Worm (Caenorhabditis elegans) whole organism, L3 larva: ENCODE data around the gene mlc-2.

Experiments
- R02D3.7 ChIP-seq: fragments of 150-350 bp; optimal IDR thresholded peaks from 2 replicates; lab custom pipeline; 2014; ENCODE audit warnings: missing biosample characterization, missing genetic modification characterization
- ZK546.5 ChIP-seq: sonication (generic microtip); optimal IDR thresholded peaks from 2 replicates; lab custom pipeline; 2017; ENCODE audit warnings: missing biosample characterization, missing genetic modification characterization
- aly-2 ChIP-seq: fragments of 150-350 bp; optimal IDR thresholded peaks from 2 replicates; lab custom pipeline; 2014; ENCODE audit warnings: missing biosample characterization, missing genetic modification characterization
- ama-1 ChIP-seq: fragments of 150-350 bp; optimal IDR thresholded peaks from 2 replicates; lab custom pipeline; 2018
- ceh-28 ChIP-seq: fragments of 150-350 bp; optimal IDR thresholded peaks from 2 replicates; lab custom pipeline; 2014; ENCODE audit warnings: missing biosample characterization, missing genetic modification reagents, missing genetic modification characterization
- ceh-82 ChIP-seq: fragments of 150-350 bp; optimal IDR thresholded peaks from 2 replicates; lab custom pipeline; 2014; ENCODE audit warnings: missing biosample characterization, missing genetic modification characterization
- daf-12 ChIP-seq: fragments of 150-350 bp; optimal IDR thresholded peaks from 2 replicates; lab custom pipeline; 2014; ENCODE audit warnings: missing biosample characterization, missing genetic modification reagents, missing genetic modification characterization
- egl-27 ChIP-seq: sonication (generic microtip); optimal IDR thresholded peaks from 4 replicates; lab custom pipeline; 2017; ENCODE audit warnings: missing biosample characterization, missing genetic modification reagents, missing genetic modification characterization
- egl-5 ChIP-seq: fragments of 150-350 bp; optimal IDR thresholded peaks from 2 replicates; lab custom pipeline; 2017; ENCODE audit warnings: missing biosample characterization, missing genetic modification reagents, missing genetic modification characterization, inconsistent platforms
- elt-1 ChIP-seq: fragments of 150-350 bp; optimal IDR thresholded peaks from 2 replicates; lab custom pipeline; 2014; ENCODE audit warnings: missing biosample characterization, missing genetic modification characterization
- elt-2 ChIP-seq: sonication (generic microtip); optimal IDR thresholded peaks from 2 replicates; lab custom pipeline; 2016; ENCODE audit warnings: missing genetic modification reagents, mild to moderate bottlenecking, missing genetic modification characterization, missing compliant biosample characterization
- elt-3 ChIP-seq, 3 experiments: fragments of 150-350 bp in 1 of 3; sonication (generic microtip) in 2 of 3; optimal IDR thresholded peaks; 2 replicates in 2 of 3; 4 replicates in 1 of 3; lab custom pipeline; 2014 to 2017; ENCODE audit warnings: missing biosample characterization in 3 of 3, missing genetic modification characterization in 3 of 3
- eor-1 ChIP-seq, 2 experiments: fragments of 150-350 bp; optimal IDR thresholded peaks; 2 replicates each; lab custom pipeline; 2014 to 2018; ENCODE audit warnings: missing biosample characterization in 2 of 2, missing genetic modification characterization in 2 of 2
- fkh-10 ChIP-seq: sonication (generic microtip); optimal IDR thresholded peaks from 2 replicates; lab custom pipeline; 2017; ENCODE audit warnings: missing biosample characterization, missing genetic modification reagents, missing genetic modification characterization
- fos-1 ChIP-seq: fragments of 150-350 bp; optimal IDR thresholded peaks from 2 replicates; lab custom pipeline; 2014; ENCODE audit warnings: missing biosample characterization, missing genetic modification characterization
- hmg-11 ChIP-seq: sonication (generic microtip); optimal IDR thresholded peaks from 2 replicates; lab custom pipeline; 2016; ENCODE audit warnings: missing genetic modification characterization, missing compliant biosample characterization
- lin-15B ChIP-seq: fragments of 150-350 bp; optimal IDR thresholded peaks from 2 replicates; lab custom pipeline; 2014; ENCODE audit warnings: missing biosample characterization, missing genetic modification characterization
- lin-39 ChIP-seq: fragments of 150-350 bp; optimal IDR thresholded peaks from 2 replicates; lab custom pipeline; 2018; ENCODE audit warnings: missing biosample characterization, missing genetic modification reagents, missing genetic modification characterization
- lsy-12 ChIP-seq: sonication (generic microtip); optimal IDR thresholded peaks from 2 replicates; lab custom pipeline; 2016; ENCODE audit warnings: mild to moderate bottlenecking, missing genetic modification characterization, missing compliant biosample characterization
- mdl-1 ChIP-seq: fragments of 150-350 bp; optimal IDR thresholded peaks from 2 replicates; lab custom pipeline; 2014; ENCODE audit warnings: missing biosample characterization, missing genetic modification characterization
- mml-1 ChIP-seq: fragments of 150-350 bp; sonication (generic microtip); optimal IDR thresholded peaks from 3 replicates; lab custom pipeline; 2014; ENCODE audit warnings: missing biosample characterization, missing genetic modification characterization
- nfya-1 ChIP-seq: sonication (generic microtip); optimal IDR thresholded peaks from 2 replicates; lab custom pipeline; 2017; ENCODE audit warnings: missing genetic modification characterization, mild to moderate bottlenecking, missing compliant biosample characterization, antibody characterized with exemption, moderate library complexity; ENCODE audit not compliant: insufficient read depth
- nhr-11 ChIP-seq: fragments of 150-350 bp; optimal IDR thresholded peaks from 2 replicates; lab custom pipeline; 2014; ENCODE audit warnings: missing biosample characterization, missing genetic modification characterization
- nhr-23 ChIP-seq: fragments of 150-350 bp; optimal IDR thresholded peaks from 2 replicates; lab custom pipeline; 2014; ENCODE audit warnings: missing biosample characterization, missing genetic modification reagents, missing genetic modification characterization
- nhr-25 ChIP-seq: sonication (generic microtip); optimal IDR thresholded peaks from 2 replicates; lab custom pipeline; 2017; ENCODE audit warnings: missing biosample characterization, missing genetic modification characterization
- nhr-28 ChIP-seq: fragments of 150-350 bp; optimal IDR thresholded peaks from 2 replicates; lab custom pipeline; 2014; ENCODE audit warnings: missing biosample characterization, missing genetic modification characterization
- nhr-43 ChIP-seq: sonication (generic microtip); optimal IDR thresholded peaks from 2 replicates; lab custom pipeline; 2016; ENCODE audit warnings: mild to moderate bottlenecking, missing genetic modification characterization, missing compliant biosample characterization; ENCODE audit not compliant: poor library complexity, severe bottlenecking
- nhr-67 ChIP-seq: fragments of 150-350 bp; optimal IDR thresholded peaks from 2 replicates; lab custom pipeline; 2014; ENCODE audit warnings: missing biosample characterization, missing genetic modification characterization
- nhr-77 ChIP-seq: fragments of 150-350 bp; optimal IDR thresholded peaks from 2 replicates; lab custom pipeline; 2014; ENCODE audit warnings: missing biosample characterization, missing genetic modification characterization
- pha-4 ChIP-seq: fragments of 150-350 bp; optimal IDR thresholded peaks from 2 replicates; lab custom pipeline; 2014; ENCODE audit warnings: missing biosample characterization, missing genetic modification reagents, missing genetic modification characterization
- pqm-1 ChIP-seq: fragments of 150-350 bp; optimal IDR thresholded peaks from 2 replicates; lab custom pipeline; 2017; ENCODE audit warnings: missing biosample characterization, missing genetic modification characterization, inconsistent platforms
- sea-2 ChIP-seq: fragments of 150-350 bp; sonication (generic microtip); optimal IDR thresholded peaks from 4 replicates; lab custom pipeline; 2014; ENCODE audit warnings: missing biosample characterization, missing genetic modification reagents, missing genetic modification characterization
- snpc-4 ChIP-seq: fragments of 150-350 bp; optimal IDR thresholded peaks from 2 replicates; lab custom pipeline; 2014; ENCODE audit warnings: missing biosample characterization, missing genetic modification characterization
- tbx-2 ChIP-seq: sonication (generic microtip); optimal IDR thresholded peaks from 2 replicates; lab custom pipeline; 2016; ENCODE audit warnings: mild to moderate bottlenecking, missing genetic modification characterization, missing compliant biosample characterization
- unc-39 ChIP-seq: sonication (generic microtip); optimal IDR thresholded peaks from 4 replicates; lab custom pipeline; 2017; ENCODE audit warnings: missing biosample characterization, missing genetic modification characterization
- unc-62 ChIP-seq: fragments of 150-350 bp; sonication (generic microtip); optimal IDR thresholded peaks from 4 replicates; lab custom pipeline; 2014; ENCODE audit warnings: missing biosample characterization, missing genetic modification reagents, missing genetic modification characterization

Gene mlc-2

DNA sequence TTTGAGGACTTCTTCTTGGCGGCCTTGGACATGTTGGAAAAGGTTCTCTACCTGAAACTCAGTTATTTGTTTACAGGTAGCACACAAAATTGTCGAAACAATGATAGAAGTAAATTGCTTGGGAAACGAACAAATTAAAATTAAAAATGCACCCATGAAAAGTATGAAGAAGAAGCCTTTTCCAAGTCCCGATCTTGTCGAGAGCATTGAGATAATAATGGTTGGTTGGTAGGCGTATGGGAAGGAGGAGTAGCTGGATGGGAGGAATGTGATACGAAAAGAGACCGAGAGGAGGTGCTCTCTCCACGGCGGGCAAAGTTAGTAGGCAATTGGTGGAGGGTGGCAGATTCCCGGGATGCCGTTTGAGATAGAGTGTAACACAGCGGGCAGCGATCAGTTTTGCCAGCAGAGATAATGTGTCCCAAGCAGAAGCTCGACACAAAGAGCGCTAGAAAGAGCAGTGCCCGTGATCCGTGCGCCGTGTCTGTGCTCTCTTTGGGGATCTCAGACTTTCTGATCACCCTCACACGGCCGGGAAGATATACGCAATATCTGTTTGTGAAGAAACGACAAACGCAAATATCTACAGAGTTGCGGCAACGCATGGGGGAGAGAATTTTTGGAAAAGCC, at the start of gene mlc-2:
TSS of gene mlc-2 (minus strand) at position 51 of the 630 bp plus-strand sequence.
- TF ChIP-seq hmg-11 (no peak), pha-4 (tag; lab: Kevin White, UChicago) (peak; percentile 19), lin-39 (tag; lab: Kevin White, UChicago) (peak; percentile 8), aly-2 (no peak), unc-39 (no peak)

DNA sequence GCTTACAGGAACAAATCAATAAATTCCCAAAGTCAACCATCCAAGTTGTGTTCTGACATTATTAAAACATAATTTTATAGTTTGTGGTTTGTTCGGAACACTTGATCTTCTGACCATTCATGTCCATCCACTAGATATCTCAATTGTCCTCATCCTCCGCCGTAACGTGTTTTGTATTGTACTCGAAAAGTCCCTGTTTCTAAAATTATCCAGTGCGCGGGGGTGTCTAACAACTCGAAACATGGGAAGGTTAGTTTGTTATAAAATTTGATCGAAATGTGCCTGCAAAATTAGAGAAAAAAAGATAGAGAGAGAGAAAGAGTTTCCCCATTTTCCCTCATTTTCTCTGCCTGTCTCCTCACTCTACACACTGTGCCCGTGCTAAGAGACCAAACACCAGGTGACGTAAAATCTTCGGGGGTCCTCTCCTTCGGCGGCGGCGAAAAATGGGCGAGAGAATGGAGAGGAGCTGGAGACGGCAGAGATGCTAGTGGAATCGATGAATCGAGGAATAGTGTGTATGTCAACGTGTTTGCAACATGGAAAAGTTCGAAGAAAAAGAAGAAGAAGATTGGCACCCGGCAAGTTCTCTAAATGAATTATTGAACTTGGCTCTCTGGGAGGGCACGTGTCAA, 49.3 kb upstream of the mlc-2 start:
- TF ChIP-seq ZK546.5: no peak
- TF ChIP-seq elt-1 (tag; lab: Kevin White, UChicago): peak; percentile 7
- TF ChIP-seq pqm-1 (tag; lab: Kevin White, UChicago): peak; percentile 58
- TF ChIP-seq nhr-43 (tag; lab: Kevin White, UChicago): peak; percentile 64
- TF ChIP-seq egl-5 (tag; lab: Kevin White, UChicago): peak; percentile 81
- TF ChIP-seq pha-4 (tag; lab: Kevin White, UChicago): peak; percentile 87
- TF ChIP-seq sea-2 (GFP tag; lab: Kevin White, UChicago): no peak
- peak; percentile 89 for TF ChIP-seq nfya-1 (tag; lab: Kevin White, UChicago)
- TF ChIP-seq lsy-12 (tag; lab: Kevin White, UChicago): peak; percentile 23
- TF ChIP-seq lin-39 (tag; lab: Kevin White, UChicago): peak; percentile 68
- peak; percentile 78 for TF ChIP-seq ceh-28 (tag; lab: Kevin White, UChicago)
- TF ChIP-seq nhr-28 (tag; lab: Kevin White, UChicago): no peak
- no peak for TF ChIP-seq nhr-67
- peak; percentile 19 for TF ChIP-seq nhr-25
- no peak for TF ChIP-seq elt-3 (tag; optimal IDR thresholded peaks at IDR 0.05; lab: Kevin White, UChicago)
- TF ChIP-seq fos-1 (tag; lab: Kevin White, UChicago): no peak
- no peak for TF ChIP-seq eor-1 (tag; optimal IDR thresholded peaks at IDR 0.05; lab: Kevin White, UChicago)
- TF ChIP-seq egl-27 (tag; lab: Kevin White, UChicago): peak; percentile 70
- TF ChIP-seq ceh-82: no peak
- TF ChIP-seq R02D3.7: peak; percentile 53
- peak; percentile 87 for TF ChIP-seq mdl-1 (tag; lab: Kevin White, UChicago)
- no peak for TF ChIP-seq aly-2
- peak; percentile 85 for TF ChIP-seq elt-2 (tag; lab: Kevin White, UChicago)
- peak; percentile 71 for TF ChIP-seq tbx-2 (tag; lab: Kevin White, UChicago)
- peak; percentile 26 for TF ChIP-seq fkh-10 (GFP tag; lab: Kevin White, UChicago)
- peak; percentile 28 for TF ChIP-seq snpc-4
- TF ChIP-seq daf-12 (tag; lab: Kevin White, UChicago): peak; percentile 36
- peak; percentile 70 for TF ChIP-seq hmg-11
- TF ChIP-seq nhr-11: peak; percentile 71
- peak; percentile 37 for TF ChIP-seq lin-15B
- peak; percentile 42 for TF ChIP-seq unc-62 (GFP tag; lab: Kevin White, UChicago)
- TF ChIP-seq nhr-77: no peak
- peak; percentile 60 for TF ChIP-seq nhr-23

DNA sequence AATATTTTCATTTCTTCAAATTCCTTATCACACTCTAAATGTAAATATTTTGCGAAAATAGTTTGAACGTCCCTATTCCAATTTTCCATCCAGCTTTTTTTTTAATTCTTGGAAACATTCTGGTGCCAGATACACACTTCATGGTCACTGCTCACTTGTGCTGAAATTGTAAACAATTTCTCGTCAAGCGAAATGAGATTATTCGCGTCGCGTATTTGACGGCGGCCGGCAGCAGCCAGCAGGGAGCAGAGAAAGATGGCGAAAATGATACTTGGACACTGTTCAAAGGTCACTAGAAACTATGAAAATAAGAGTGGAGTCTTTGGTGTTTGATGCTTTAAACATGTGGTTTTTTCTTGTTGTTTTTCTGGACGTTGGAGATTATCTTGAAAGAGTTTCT, 48.1 kb upstream of the mlc-2 start:
- TF ChIP-seq elt-1 (tag; lab: Kevin White, UChicago) (no peak), pqm-1 (tag; lab: Kevin White, UChicago) (peak; percentile 42), nhr-11 (no peak), nfya-1 (tag; lab: Kevin White, UChicago) (peak; percentile 13), elt-2 (tag; lab: Kevin White, UChicago) (peak; percentile 51), lin-39 (tag; lab: Kevin White, UChicago) (peak; percentile 44)

DNA sequence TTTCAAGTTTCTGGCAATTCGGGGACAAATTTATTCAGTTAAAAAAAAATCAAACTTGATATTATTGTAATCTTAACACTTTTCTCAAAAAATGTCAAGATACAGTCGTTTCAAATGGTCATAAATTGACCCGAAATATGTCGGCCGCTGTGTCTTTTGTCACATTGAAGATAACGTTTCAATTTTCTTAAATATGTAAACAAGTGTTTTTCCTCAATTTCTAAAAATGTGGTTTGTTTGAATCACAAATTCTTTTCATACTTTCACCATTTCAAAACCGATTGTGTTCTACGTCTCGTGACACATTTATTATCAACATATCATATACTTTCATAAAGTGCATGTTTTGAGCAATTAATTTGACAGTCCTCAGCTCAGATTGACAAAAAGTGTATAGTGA, 45.9 kb upstream of the mlc-2 start:
- TF ChIP-seq sea-2 (GFP tag; lab: Kevin White, UChicago) (no peak), elt-2 (tag; lab: Kevin White, UChicago) (peak; percentile 48), ama-1 (lab: Kevin White, UChicago) (no peak), pqm-1 (tag; lab: Kevin White, UChicago) (peak; percentile 76), ceh-28 (tag; lab: Kevin White, UChicago) (no peak), mml-1 (tag; lab: Kevin White, UChicago) (no peak), lin-15B (no peak), pha-4 (tag; lab: Kevin White, UChicago) (peak; percentile 40), unc-62 (GFP tag; lab: Kevin White, UChicago) (no peak)
